Fruit fly (Drosophila melanogaster): ENCODE measurements around the gene Utx.

- TF ChIP-seq CG8478 (optimal IDR thresholded peaks at IDR 0.05) (no peak), psq (optimal IDR thresholded peaks at IDR 0.05) (no peak), Dll (optimal IDR thresholded peaks at IDR 0.05) (no peak)
Observed at dm6 chr2L:10232152-10232816, 46.3 kb downstream of the Utx start, which contains the start of gene eEF1delta.
